Fruit fly (Drosophila melanogaster) Kc167 (cell line): Measurements from ENCODE around the gene Toll-6.

ENCODE experiments used
- Myc ChIP-seq: fragments of >200 bp; optimal IDR thresholded peaks from 2 replicates; lab custom pipeline; 2017; ENCODE audit warnings: missing external identifiers
- Sin3A ChIP-seq: fragments of >200 bp; optimal IDR thresholded peaks from 2 replicates; lab custom pipeline; 2018; ENCODE audit warnings: missing external identifiers
- h ChIP-seq: fragments of >200 bp; optimal IDR thresholded peaks from 3 replicates; lab custom pipeline; 2018; ENCODE audit warnings: missing external identifiers
- insv ChIP-seq: fragments of >200 bp; optimal IDR thresholded peaks from 3 replicates; lab custom pipeline; 2018; ENCODE audit warnings: missing external identifiers
- psq ChIP-seq: fragments of >200 bp; optimal IDR thresholded peaks from 2 replicates; lab custom pipeline; 2017; ENCODE audit warnings: missing external identifiers
- ttk ChIP-seq: sonication (Bioruptor generic); optimal IDR thresholded peaks from 2 replicates; lab custom pipeline; 2017; ENCODE audit warnings: missing external identifiers

The Toll-6 gene

DNA sequence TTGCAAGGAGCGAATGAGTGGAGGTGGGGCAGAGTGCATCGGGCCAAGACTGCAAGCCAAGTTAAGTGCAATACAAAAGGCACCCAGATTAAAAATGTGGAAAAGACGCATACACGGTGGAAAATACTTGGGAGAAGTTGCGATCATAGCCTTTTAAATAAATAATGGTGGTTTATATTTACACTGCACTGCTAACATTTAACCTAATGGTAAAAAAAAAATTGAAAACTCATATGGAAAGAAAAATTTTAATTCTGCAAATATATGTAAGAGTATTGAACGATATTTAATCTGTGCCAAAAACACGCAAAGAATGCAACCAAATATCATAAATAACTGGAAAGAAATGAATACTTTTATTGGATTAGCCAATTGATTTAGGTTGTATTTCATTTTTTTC is 21.5 kb upstream of the Toll-6 start:
- TF ChIP-seq Sin3A (no peak), h (lab: Kevin White, UChicago) (no peak), psq (lab: Kevin White, UChicago) (no peak), insv (no peak), Myc (lab: Kevin White, UChicago) (no peak), ttk (lab: Kevin White, UChicago) (no peak)

DNA sequence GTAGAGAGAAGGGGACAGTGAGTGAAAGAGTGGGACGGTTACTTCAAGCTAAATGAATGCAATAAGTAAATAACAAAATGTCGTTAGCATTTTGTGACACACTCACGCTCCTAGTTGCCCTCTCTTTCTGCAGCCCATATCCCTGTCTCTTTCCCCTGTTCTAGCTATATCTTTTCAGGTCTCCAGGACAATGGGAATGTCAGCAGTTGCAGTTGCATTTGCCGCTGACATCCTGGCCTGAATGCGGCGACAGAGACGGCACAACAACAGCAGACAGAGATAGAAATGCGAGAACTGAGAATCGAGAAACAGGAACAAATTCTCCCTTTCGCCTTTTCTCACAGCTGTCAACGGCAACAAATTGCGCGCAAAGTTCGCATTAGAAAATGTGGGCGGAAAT is 21.1 kb upstream of the Toll-6 start:
- TF ChIP-seq h (lab: Kevin White, UChicago) = no peak
- TF ChIP-seq psq (lab: Kevin White, UChicago) = no peak
- TF ChIP-seq Sin3A = no peak
- TF ChIP-seq insv = no peak
- no peak for TF ChIP-seq ttk (lab: Kevin White, UChicago)
- TF ChIP-seq Myc (lab: Kevin White, UChicago) = no peak

DNA sequence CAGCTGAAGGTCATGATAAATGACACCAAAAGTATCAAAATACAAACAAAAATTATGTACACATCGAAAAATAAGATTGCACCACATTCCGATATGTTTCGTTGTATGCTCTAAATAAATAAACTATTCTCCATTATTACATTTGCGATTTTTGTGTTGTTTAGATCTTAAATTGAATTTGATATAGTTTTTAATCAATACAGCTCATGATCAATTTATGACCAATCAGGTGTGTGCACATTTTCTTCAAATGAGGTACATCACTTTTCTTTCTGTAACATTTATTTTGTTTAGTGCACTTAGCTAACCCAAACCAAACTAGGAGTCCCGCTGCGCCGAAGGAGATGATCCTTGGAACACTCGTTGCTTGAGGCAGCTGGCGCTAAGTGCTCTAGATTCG is 16.3 kb upstream of the Toll-6 start:
- no peak for TF ChIP-seq ttk (lab: Kevin White, UChicago)
- TF ChIP-seq Sin3A = no peak
- no peak for TF ChIP-seq h (lab: Kevin White, UChicago)
- TF ChIP-seq insv = no peak
- no peak for TF ChIP-seq psq (lab: Kevin White, UChicago)
- no peak for TF ChIP-seq Myc (lab: Kevin White, UChicago)

DNA sequence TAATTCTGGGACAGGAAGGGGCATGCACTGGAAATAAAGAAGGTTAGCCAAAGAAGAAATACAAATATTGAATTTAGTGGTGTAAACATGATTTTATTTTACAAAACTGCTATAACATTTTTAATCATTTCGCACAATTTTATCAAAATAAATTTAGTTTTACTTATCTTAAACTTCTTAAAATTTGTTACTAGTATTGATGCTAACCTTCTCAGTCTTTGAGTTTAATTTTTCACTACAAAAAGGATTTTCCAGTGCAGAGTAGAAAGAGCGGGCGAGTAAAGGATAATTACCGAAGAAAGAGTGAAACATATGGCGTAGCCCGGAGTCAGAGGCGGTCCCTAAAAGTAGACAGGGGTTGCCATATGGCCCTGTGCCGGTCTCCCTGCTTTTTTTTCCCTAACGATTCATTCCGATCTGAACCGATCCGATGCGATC is 15.5 kb upstream of the Toll-6 start:
- no peak for TF ChIP-seq insv

DNA sequence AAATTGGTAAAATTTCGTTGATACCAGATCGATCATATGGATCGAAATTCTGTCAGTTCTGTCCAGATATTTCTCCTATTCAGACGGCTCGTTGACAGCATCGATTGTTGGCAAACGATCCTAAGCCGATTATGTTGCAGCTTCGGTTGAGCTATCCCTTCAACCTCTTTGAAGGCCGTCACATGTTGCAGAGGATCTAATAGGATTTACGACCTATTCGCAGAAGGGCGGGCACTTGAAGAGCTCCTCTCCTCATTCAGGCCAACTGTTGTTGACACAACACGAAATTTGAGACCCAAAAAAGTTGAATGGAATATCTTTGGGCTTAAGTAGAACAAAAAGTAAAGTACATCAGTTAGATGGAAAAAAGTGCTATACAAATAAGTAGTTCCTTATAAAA is 14.3 kb upstream of the Toll-6 start:
- TF ChIP-seq Sin3A = no peak
- no peak for TF ChIP-seq psq (lab: Kevin White, UChicago)
- no peak for TF ChIP-seq ttk (lab: Kevin White, UChicago)
- no peak for TF ChIP-seq h (lab: Kevin White, UChicago)
- no peak for TF ChIP-seq insv
- TF ChIP-seq Myc (lab: Kevin White, UChicago) = no peak

DNA sequence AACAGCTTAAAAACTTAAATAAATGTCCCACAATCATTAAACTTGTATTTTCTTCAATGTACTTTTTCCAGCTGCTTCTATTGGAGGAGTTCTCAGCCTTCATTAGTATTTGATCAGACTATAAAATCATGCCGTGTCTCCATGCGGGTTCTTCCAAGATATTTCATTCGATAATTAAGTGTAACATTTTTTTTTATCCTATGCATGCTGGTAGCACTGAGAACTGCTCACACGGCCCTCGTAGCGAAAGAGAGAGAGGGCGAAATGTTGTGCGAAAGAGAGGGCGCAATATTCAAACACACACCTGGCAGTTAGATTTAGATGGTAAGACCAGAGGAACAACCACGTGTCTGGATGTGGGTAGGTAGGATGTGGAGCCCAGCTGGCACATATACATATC is 11.0 kb upstream of the Toll-6 start:
- TF ChIP-seq h (lab: Kevin White, UChicago) (no peak), insv (no peak), Myc (lab: Kevin White, UChicago) (no peak), ttk (lab: Kevin White, UChicago) (no peak), Sin3A (no peak)

DNA sequence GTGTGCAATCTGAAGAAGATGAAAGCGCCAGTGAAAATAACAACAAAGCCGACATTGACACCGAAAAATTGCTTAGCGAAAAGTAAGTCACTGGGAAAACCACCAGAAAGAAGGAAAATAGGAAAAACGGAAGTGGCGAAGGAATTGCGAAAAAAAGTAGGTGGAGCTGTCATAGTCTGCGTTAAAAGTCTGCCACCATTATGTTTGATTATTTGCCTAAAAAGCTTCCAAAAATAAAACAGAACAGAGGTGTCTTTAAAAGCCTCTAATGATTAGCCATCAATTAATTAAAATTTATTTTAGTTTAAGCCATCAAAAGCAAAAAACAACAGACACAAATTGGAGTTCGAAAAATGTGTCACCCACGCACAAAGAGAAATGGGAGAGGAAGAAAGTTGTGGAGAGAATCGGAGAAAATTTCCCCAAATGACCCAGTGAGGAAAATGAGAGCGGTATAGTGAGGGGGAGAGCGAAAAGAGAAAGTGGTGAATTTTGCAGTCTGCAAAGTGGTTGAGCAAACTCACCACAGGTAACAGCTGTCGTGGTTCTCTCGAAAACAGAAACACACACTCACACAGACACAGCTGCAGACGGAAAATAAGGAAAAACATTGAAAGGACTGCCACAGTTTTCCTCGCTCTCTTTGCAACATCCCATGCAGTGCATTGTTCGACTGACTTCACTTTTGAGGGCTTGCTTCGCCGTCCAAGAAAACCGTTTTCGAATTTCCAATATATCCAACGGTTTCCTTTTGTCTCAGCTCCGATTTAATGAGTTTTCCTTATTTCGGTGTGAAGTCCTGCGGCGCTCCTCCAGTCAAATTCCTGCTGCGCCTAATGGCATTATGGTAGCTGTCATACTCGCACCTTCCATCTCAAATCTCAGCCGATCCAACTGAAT is 7.0 kb upstream of the Toll-6 start:
- TF ChIP-seq Sin3A (no peak), ttk (lab: Kevin White, UChicago) (no peak), insv (no peak), Myc (lab: Kevin White, UChicago) (no peak), psq (lab: Kevin White, UChicago) (no peak), h (lab: Kevin White, UChicago) (no peak)

DNA sequence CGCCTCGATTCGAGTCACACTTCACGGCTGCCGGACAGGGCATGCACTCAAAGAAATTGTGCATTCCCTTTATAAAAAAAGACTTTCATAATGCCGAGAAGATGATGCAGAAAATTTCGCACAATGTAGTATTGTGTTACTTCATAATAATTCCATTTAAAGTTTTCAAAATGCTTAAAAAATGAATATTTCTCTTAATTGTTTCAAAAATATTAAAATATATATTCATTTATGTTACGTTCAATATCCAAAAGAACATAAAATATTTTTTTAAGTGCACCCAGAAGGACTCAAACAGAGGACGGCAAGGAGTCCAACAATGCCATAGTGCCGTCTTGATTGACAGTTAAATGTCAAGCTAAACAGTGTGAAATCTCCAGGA is 6.3 kb upstream of the Toll-6 start:
- TF ChIP-seq Sin3A (no peak), Myc (lab: Kevin White, UChicago) (no peak), ttk (lab: Kevin White, UChicago) (no peak), psq (lab: Kevin White, UChicago) (no peak), insv (no peak), h (lab: Kevin White, UChicago) (no peak)

DNA sequence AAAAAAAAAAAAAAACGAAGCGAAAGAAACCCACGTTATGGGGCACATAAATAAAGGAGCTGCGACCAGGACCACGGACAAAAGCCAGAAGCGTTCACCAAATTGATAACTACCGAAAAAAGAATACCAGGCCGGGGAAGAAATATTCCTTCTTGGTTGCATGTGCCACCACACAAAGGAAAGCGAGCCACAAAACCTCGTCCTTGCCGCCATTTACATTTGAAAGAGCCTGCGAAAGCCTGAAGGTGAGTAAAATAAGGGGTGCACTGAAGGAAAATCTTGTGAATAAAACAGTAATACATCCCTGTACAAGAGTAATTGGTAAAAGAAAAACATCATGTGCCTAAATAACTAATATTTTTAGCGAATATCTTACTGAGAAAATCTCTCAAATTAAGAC is 1.9 kb upstream of the Toll-6 start:
- TF ChIP-seq insv (no peak), h (lab: Kevin White, UChicago) (no peak), Sin3A (no peak), psq (lab: Kevin White, UChicago) (no peak), ttk (lab: Kevin White, UChicago) (no peak), Myc (lab: Kevin White, UChicago) (no peak)

DNA sequence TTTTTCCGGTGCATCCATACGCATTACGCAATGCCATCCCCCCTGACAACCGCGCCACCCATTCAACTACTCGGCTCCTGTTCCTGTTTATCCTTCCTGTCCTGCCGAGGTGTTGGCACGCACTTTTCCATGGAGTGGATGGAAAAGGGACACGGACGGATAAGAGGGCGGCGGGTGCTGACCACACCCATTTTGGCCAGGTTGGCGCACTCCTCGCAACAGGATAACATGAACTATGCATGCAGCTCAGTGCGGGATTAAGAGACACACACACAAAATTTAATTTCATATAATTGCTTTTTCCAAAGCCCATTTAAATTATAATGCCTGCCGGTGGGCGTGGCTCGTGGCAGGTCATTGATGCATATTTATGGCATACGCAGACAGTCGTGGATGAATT is 8.4 kb downstream of the Toll-6 start:
- TF ChIP-seq insv (no peak), Sin3A (no peak), Myc (lab: Kevin White, UChicago) (no peak), h (lab: Kevin White, UChicago) (no peak), ttk (lab: Kevin White, UChicago) (no peak), psq (lab: Kevin White, UChicago) (no peak)

DNA sequence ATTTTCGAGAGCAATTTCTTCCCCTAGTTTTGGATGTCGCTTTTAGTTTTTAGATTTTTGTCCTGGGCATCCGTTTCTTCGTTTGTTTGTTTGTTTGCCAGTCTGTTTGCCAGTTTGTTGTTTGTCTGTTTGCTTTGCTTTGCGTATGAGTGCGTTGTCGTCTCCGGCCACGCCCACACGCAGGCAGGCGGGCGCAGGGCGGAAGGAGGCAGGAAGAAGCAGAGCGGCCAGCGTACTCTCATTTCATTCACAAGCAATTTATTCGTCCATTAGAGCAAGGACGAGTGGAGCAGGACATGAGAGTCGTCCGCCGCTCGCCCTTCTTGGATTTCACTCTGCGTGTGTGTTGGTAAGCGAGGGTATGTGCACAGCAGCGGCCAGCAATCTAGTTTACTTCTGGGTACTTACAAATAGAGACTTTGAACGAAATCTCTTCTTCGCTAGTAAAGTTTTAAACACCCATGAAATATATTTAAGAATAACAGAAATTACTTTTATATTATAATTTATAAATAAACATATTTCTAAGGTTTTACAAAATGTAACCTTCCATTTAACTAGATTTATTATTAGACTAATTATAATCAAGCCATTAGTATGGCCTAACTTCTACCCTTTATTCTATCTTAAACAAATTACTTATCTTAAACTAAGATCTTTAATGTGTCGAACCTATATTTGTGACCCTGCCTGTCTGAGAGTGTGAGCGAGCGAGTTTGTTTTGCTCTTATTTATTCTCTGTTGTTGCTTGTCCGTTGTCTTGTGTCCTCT is 11.4 kb downstream of the Toll-6 start:
- TF ChIP-seq h (lab: Kevin White, UChicago) (no peak), ttk (lab: Kevin White, UChicago) (no peak), Sin3A (no peak), Myc (lab: Kevin White, UChicago) (no peak), psq (lab: Kevin White, UChicago) (no peak), insv (no peak)

DNA sequence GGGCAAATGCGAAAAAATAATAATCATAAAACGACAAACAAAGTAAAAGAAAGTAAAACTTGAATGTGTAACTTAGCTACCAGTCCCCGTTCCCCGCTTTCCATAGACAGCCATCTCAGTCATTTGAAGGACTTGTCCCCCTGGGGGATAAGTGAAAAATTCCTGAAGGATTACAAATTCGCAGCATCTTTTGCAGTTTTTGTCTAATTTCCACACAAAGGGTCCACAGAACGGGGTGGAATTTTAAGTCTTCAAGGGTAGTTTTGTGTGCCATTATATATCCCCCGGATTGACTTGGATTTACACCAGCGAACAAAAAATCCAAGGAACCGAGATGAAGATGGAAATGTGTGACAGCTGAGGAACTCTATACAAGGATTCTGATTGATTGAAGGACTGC is 12.3 kb downstream of the Toll-6 start:
- no peak for TF ChIP-seq h (lab: Kevin White, UChicago)
- no peak for TF ChIP-seq Sin3A
- TF ChIP-seq insv = no peak
- TF ChIP-seq psq (lab: Kevin White, UChicago) = no peak
- no peak for TF ChIP-seq Myc (lab: Kevin White, UChicago)
- no peak for TF ChIP-seq ttk (lab: Kevin White, UChicago)
